Worm (Caenorhabditis elegans): ENCODE data around the gene T06E4.5.

Gene T06E4.5

DNA sequence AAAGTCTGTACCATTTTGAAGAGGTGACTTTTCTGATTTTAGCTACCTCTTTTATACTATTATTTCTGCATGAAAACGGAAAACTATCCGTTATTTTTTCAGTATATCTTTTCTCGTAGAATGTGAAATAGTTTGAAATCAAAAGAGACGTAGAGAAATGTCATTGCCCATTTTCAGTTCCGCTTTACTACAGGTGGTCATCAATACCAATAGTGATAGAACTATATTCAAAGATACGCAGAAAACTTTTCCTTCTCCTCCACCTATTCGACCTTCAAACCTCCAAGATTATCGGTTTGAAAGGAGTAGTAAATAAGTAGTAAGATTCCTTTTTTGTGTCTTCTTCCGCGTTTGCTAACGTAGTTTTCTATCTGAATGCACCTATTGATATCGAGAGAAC lies 2.3 kb downstream of the T06E4.5 start, which contains the start of gene col-147:
TSS of gene col-147 (minus strand) at position 26 of the 400 bp plus-strand sequence.
- TF ChIP-seq zip-5 (tag; optimal IDR thresholded peaks at IDR 0.05): no peak
- TF ChIP-seq rnt-1 (tag; optimal IDR thresholded peaks at IDR 0.05): no peak
- no peak for TF ChIP-seq ceh-14 (tag; optimal IDR thresholded peaks at IDR 0.05)
- TF ChIP-seq ceh-48 (tag; optimal IDR thresholded peaks at IDR 0.05): no peak
- no peak for TF ChIP-seq ceh-45 (GFP tag; IDR thresholded peaks at IDR 0.05)
- no peak for TF ChIP-seq ceh-18 (tag; optimal IDR thresholded peaks at IDR 0.05)
- no peak for TF ChIP-seq lin-11 (tag; optimal IDR thresholded peaks at IDR 0.05)
- no peak for TF ChIP-seq hlh-30 (tag; optimal IDR thresholded peaks at IDR 0.05; ENCODE audit: insufficient read depth)
- no peak for TF ChIP-seq pha-2 (tag; optimal IDR thresholded peaks at IDR 0.05)
- no peak for TF ChIP-seq syd-9 (tag; optimal IDR thresholded peaks at IDR 0.05)
- no peak for TF ChIP-seq sox-4 (tag; optimal IDR thresholded peaks at IDR 0.05)
- TF ChIP-seq ceh-31 (tag; optimal IDR thresholded peaks at IDR 0.05): no peak
- no peak for TF ChIP-seq tbx-2 (tag; optimal IDR thresholded peaks at IDR 0.05)

ce11 chrV:9645507-9645906 lies 14.5 kb downstream of the T06E4.5 start, which contains the start of the genes atl-1 and hcp-2:
Gene atl-1, minus strand, starts transcription at chrV:9645595.
Gene hcp-2, plus strand, starts transcription at chrV:9645859.
- no peak for TF ChIP-seq ztf-16 (tag; optimal IDR thresholded peaks at IDR 0.05)
- no peak for TF ChIP-seq nhr-11 (tag; optimal IDR thresholded peaks at IDR 0.05)
- no peak for TF ChIP-seq unc-86 (tag; optimal IDR thresholded peaks at IDR 0.05)
- TF ChIP-seq tbx-7 (tag; optimal IDR thresholded peaks at IDR 0.05): no peak
- TF ChIP-seq C38D4.7 (GFP tag; optimal IDR thresholded peaks at IDR 0.05): no peak
- no peak for TF ChIP-seq unc-42 (tag; optimal IDR thresholded peaks at IDR 0.05)
- TF ChIP-seq ets-4 (tag; optimal IDR thresholded peaks at IDR 0.05): no peak
- no peak for TF ChIP-seq madf-2 (tag; optimal IDR thresholded peaks at IDR 0.05)
- no peak for TF ChIP-seq ttx-3 (tag; optimal IDR thresholded peaks at IDR 0.05)
- TF ChIP-seq zip-5 (tag; optimal IDR thresholded peaks at IDR 0.05): no peak
- TF ChIP-seq ceh-14 (tag; optimal IDR thresholded peaks at IDR 0.05): no peak
- TF ChIP-seq odd-2 (tag; optimal IDR thresholded peaks at IDR 0.05): no peak
- TF ChIP-seq T23F11.4 (GFP tag; optimal IDR thresholded peaks at IDR 0.05): no peak

DNA sequence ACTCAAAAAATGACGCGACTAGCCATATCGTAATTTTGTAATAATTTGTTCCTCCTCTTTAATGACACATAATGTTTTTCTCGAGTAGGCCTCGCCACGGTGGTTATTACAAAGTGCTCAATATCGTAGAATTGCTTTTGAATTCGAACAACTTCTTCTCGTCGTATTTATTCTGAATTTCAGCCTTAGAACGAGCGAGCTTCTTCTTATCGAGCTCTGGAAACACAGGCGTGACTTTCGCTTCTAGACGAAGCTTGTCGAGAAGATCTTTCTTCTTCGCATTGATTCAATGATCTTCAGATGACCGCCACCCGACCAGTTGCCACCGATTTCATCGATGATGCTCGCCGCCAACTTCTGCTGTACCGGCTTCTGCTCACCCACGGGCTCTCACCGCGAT lies 20.2 kb downstream of the T06E4.5 start, which contains the start of gene T06E4.21:
TSS of gene T06E4.21 (plus strand) at position 301 of the 400 bp plus-strand sequence.
- TF ChIP-seq hlh-30 (tag; optimal IDR thresholded peaks at IDR 0.05; ENCODE audit: insufficient read depth): no peak
- TF ChIP-seq ceh-2 (tag; optimal IDR thresholded peaks at IDR 0.05): no peak
- no peak for TF ChIP-seq fkh-10 (GFP tag; optimal IDR thresholded peaks at IDR 0.05)
- no peak for TF ChIP-seq rnt-1 (tag; optimal IDR thresholded peaks at IDR 0.05)
- no peak for TF ChIP-seq npax-4 (tag; optimal IDR thresholded peaks at IDR 0.05)
- TF ChIP-seq ceh-45 (GFP tag; IDR thresholded peaks at IDR 0.05): no peak
- no peak for TF ChIP-seq dmd-4 (tag; optimal IDR thresholded peaks at IDR 0.05; ENCODE audit: borderline replicate concordance)
- TF ChIP-seq pat-9 (tag; optimal IDR thresholded peaks at IDR 0.05): no peak

DNA sequence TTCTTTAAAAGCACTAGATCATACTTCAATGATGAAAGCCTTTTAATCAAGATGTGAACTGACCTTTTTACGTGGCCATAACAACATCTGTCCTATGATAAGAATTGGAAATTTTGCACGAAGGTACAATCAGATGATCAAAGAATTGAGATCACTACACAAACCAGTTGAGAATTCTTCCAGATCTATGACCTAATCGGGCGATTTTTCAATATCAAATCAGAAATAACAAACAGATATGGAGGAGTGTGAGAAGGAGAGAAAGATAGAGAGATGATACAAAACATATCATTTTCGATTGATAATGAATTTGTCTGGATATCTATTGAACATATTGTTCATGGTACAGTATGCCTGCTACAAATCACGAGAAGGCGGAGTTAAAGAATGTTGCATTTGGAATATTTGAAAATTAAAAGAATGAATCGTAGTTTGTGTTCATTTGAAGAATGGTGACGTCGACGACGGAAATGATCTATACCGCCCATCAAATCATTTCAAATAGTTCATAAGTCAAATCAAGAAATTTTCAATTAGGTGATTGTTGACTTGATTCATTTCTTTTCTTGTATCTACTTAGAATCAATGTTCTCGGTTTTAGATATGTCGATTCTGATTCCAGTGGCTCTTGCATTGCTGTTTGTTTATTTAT lies 23.2 kb downstream of the T06E4.5 start, which contains the start of gene cyp-29A4:
TSS of gene cyp-29A4 (plus strand) at position 602 of the 652 bp plus-strand sequence.
- TF ChIP-seq ztf-16 (tag; optimal IDR thresholded peaks at IDR 0.05) (no peak), nhr-232 (tag; optimal IDR thresholded peaks at IDR 0.05) (no peak), unc-86 (tag; optimal IDR thresholded peaks at IDR 0.05) (no peak), dve-1 (tag; optimal IDR thresholded peaks at IDR 0.05) (no peak), ceh-48 (tag; optimal IDR thresholded peaks at IDR 0.05) (no peak), ceh-30 (tag; optimal IDR thresholded peaks at IDR 0.05) (no peak), elt-2 (tag; optimal IDR thresholded peaks at IDR 0.05) (no peak), ceh-19 (GFP tag; optimal IDR thresholded peaks at IDR 0.05) (no peak), ceh-45 (GFP tag; IDR thresholded peaks at IDR 0.05) (no peak), K02D7.2 (tag; optimal IDR thresholded peaks at IDR 0.05) (no peak), lin-11 (tag; optimal IDR thresholded peaks at IDR 0.05) (no peak)

All from whole organism, late embryonic.